Worm (Caenorhabditis elegans) whole organism, young adult: ENCODE results near the gene C05E4.7.

ENCODE experiments used
- T07F8.4 ChIP-seq: sonication (generic microtip); optimal IDR thresholded peaks from 2 replicates; lab custom pipeline; 2016; ENCODE audit warnings: mild to moderate bottlenecking, missing genetic modification characterization, moderate library complexity, missing compliant biosample characterization
- Y53G8AR.9 ChIP-seq: fragments of 200-800 bp; sonication (Bioruptor generic); conservative IDR thresholded peaks from 2 replicates; pipeline ENCODE4 v1.3.6; 2022; ENCODE audit warnings: missing genetic modification reagents, missing genetic modification characterization, missing compliant biosample characterization
- Y79H2A.3 ChIP-seq: fragments of 200-800 bp; sonication (Bioruptor generic); conservative IDR thresholded peaks from 2 replicates; pipeline ENCODE4 v1.3.6; 2022; ENCODE audit warnings: missing genetic modification reagents, missing genetic modification characterization, missing compliant biosample characterization
- ama-1 ChIP-seq, 3 experiments: fragments of 150-350 bp in 1 of 3; sonication (generic microtip) in 2 of 3; optimal IDR thresholded peaks; 2 replicates each; lab custom pipeline; 2014 to 2018; ENCODE audit warnings: missing biosample characterization in 2 of 3, missing genetic modification characterization in 2 of 3, missing genetic modification reagents in 2 of 3
- egrh-3 ChIP-seq: fragments of 200-800 bp; sonication (Bioruptor generic); IDR thresholded peaks from 2 replicates; pipeline ENCODE4 v1.3.6; 2022; ENCODE audit warnings: missing genetic modification reagents, missing genetic modification characterization, missing compliant biosample characterization
- fkh-3 ChIP-seq: sonication (generic microtip); optimal IDR thresholded peaks from 2 replicates; lab custom pipeline; 2016; ENCODE audit warnings: mild to moderate bottlenecking, missing genetic modification characterization, missing compliant biosample characterization
- lsl-1 ChIP-seq: fragments of 200-800 bp; sonication (Bioruptor generic); optimal IDR thresholded peaks from 2 replicates; lab custom pipeline; 2018; ENCODE audit warnings: mild to moderate bottlenecking, missing genetic modification characterization, moderate library complexity, missing compliant biosample characterization
- madf-6 ChIP-seq: fragments of 200-800 bp; sonication (Bioruptor generic); IDR thresholded peaks from 2 replicates; pipeline ENCODE4 v1.3.6; 2022; ENCODE audit warnings: missing genetic modification reagents, missing genetic modification characterization, missing compliant biosample characterization
- nhr-27 ChIP-seq: fragments of 200-800 bp; sonication (Bioruptor generic); optimal IDR thresholded peaks from 2 replicates; lab custom pipeline; 2018; ENCODE audit warnings: mild to moderate bottlenecking, missing genetic modification characterization, moderate library complexity, missing compliant biosample characterization
- pha-4 ChIP-seq: fragments of 150-350 bp; sonication (generic microtip); optimal IDR thresholded peaks from 2 replicates; lab custom pipeline; 2014; ENCODE audit warnings: missing biosample characterization, missing genetic modification reagents, missing genetic modification characterization
- sea-2 ChIP-seq: fragments of 200-800 bp; sonication (Bioruptor generic); IDR thresholded peaks from 2 replicates; pipeline ENCODE4 v1.3.6; 2022; ENCODE audit warnings: missing genetic modification characterization, missing compliant biosample characterization
- unc-62 ChIP-seq: fragments of 150-350 bp; optimal IDR thresholded peaks from 2 replicates; lab custom pipeline; 2014; ENCODE audit warnings: missing biosample characterization, missing genetic modification reagents, missing genetic modification characterization
- ztf-18 ChIP-seq: sonication (generic microtip); optimal IDR thresholded peaks from 2 replicates; lab custom pipeline; 2016; ENCODE audit warnings: missing genotype, mild to moderate bottlenecking, missing genetic modification characterization, missing compliant biosample characterization

- TF ChIP-seq sea-2 (GFP tag; lab: Robert Waterston, UW) (no peak), nhr-27 (tag; lab: Kevin White, UChicago) (no peak), fkh-3 (tag; lab: Kevin White, UChicago) (no peak), pha-4 (tag; lab: Kevin White, UChicago) (no peak), T07F8.4 (tag; lab: Kevin White, UChicago) (no peak), ama-1 (optimal IDR thresholded peaks at IDR 0.05; lab: Kevin White, UChicago) (no peak), ama-1 (GFP tag; optimal IDR thresholded peaks at IDR 0.05; lab: Kevin White, UChicago) (no peak), lsl-1 (GFP tag; lab: Kevin White, UChicago) (no peak), Y53G8AR.9 (GFP tag; lab: Robert Waterston, UW) (no peak), Y79H2A.3 (GFP tag; lab: Robert Waterston, UW) (no peak), madf-6 (no peak), egrh-3 (GFP tag; lab: Robert Waterston, UW) (no peak), unc-62 (GFP tag; lab: Kevin White, UChicago) (no peak), ztf-18 (tag; lab: Kevin White, UChicago) (no peak)
Measured at ce11 chrV:706918-707317, 35.0 kb upstream of the C05E4.7 start, which contains the start of gene srbc-38.
